Worm (Caenorhabditis elegans) whole organism, L3 larva: ENCODE data around the gene F18E2.15.
A peak's percentile ranks its signal among the peaks of the same experiment; 100 is the strongest.

ENCODE experiments used
- R02D3.7 ChIP-seq: fragments of 150-350 bp; optimal IDR thresholded peaks from 2 replicates; lab custom pipeline; 2014; ENCODE audit warnings: missing biosample characterization, missing genetic modification characterization
- aly-2 ChIP-seq: fragments of 150-350 bp; optimal IDR thresholded peaks from 2 replicates; lab custom pipeline; 2014; ENCODE audit warnings: missing biosample characterization, missing genetic modification characterization
- ceh-16 ChIP-seq: sonication (generic microtip); optimal IDR thresholded peaks from 2 replicates; lab custom pipeline; 2017; ENCODE audit warnings: missing biosample characterization, missing genetic modification characterization
- ceh-28 ChIP-seq: fragments of 150-350 bp; optimal IDR thresholded peaks from 2 replicates; lab custom pipeline; 2014; ENCODE audit warnings: missing biosample characterization, missing genetic modification reagents, missing genetic modification characterization
- ceh-82 ChIP-seq: fragments of 150-350 bp; optimal IDR thresholded peaks from 2 replicates; lab custom pipeline; 2014; ENCODE audit warnings: missing biosample characterization, missing genetic modification characterization
- ceh-9 ChIP-seq: sonication (generic microtip); optimal IDR thresholded peaks from 2 replicates; lab custom pipeline; 2018; ENCODE audit warnings: missing biosample characterization, missing genetic modification characterization
- daf-12 ChIP-seq: fragments of 150-350 bp; optimal IDR thresholded peaks from 2 replicates; lab custom pipeline; 2014; ENCODE audit warnings: missing biosample characterization, missing genetic modification reagents, missing genetic modification characterization
- egl-5 ChIP-seq: fragments of 150-350 bp; optimal IDR thresholded peaks from 2 replicates; lab custom pipeline; 2017; ENCODE audit warnings: missing biosample characterization, missing genetic modification reagents, missing genetic modification characterization, inconsistent platforms
- elt-2 ChIP-seq: sonication (generic microtip); optimal IDR thresholded peaks from 2 replicates; lab custom pipeline; 2016; ENCODE audit warnings: missing genetic modification reagents, mild to moderate bottlenecking, missing genetic modification characterization, missing compliant biosample characterization
- elt-3 ChIP-seq, 3 experiments: fragments of 150-350 bp in 1 of 3; sonication (generic microtip) in 2 of 3; optimal IDR thresholded peaks; 2 replicates in 2 of 3; 4 replicates in 1 of 3; lab custom pipeline; 2014 to 2017; ENCODE audit warnings: missing biosample characterization in 3 of 3, missing genetic modification characterization in 3 of 3
- fkh-10 ChIP-seq: sonication (generic microtip); optimal IDR thresholded peaks from 2 replicates; lab custom pipeline; 2017; ENCODE audit warnings: missing biosample characterization, missing genetic modification reagents, missing genetic modification characterization
- fkh-2 ChIP-seq: fragments of 150-350 bp; optimal IDR thresholded peaks from 2 replicates; lab custom pipeline; 2014; ENCODE audit warnings: missing biosample characterization, missing genetic modification reagents, missing genetic modification characterization
- fos-1 ChIP-seq: fragments of 150-350 bp; optimal IDR thresholded peaks from 2 replicates; lab custom pipeline; 2014; ENCODE audit warnings: missing biosample characterization, missing genetic modification characterization
- hmg-11 ChIP-seq: sonication (generic microtip); optimal IDR thresholded peaks from 2 replicates; lab custom pipeline; 2016; ENCODE audit warnings: missing genetic modification characterization, missing compliant biosample characterization
- jun-1 ChIP-seq: fragments of 150-350 bp; optimal IDR thresholded peaks from 2 replicates; lab custom pipeline; 2014; ENCODE audit warnings: missing biosample characterization, missing genetic modification reagents, missing genetic modification characterization
- lin-15B ChIP-seq: fragments of 150-350 bp; optimal IDR thresholded peaks from 2 replicates; lab custom pipeline; 2014; ENCODE audit warnings: missing biosample characterization, missing genetic modification characterization
- lin-39 ChIP-seq: fragments of 150-350 bp; optimal IDR thresholded peaks from 2 replicates; lab custom pipeline; 2018; ENCODE audit warnings: missing biosample characterization, missing genetic modification reagents, missing genetic modification characterization
- mdl-1 ChIP-seq: fragments of 150-350 bp; optimal IDR thresholded peaks from 2 replicates; lab custom pipeline; 2014; ENCODE audit warnings: missing biosample characterization, missing genetic modification characterization
- mml-1 ChIP-seq: fragments of 150-350 bp; sonication (generic microtip); optimal IDR thresholded peaks from 3 replicates; lab custom pipeline; 2014; ENCODE audit warnings: missing biosample characterization, missing genetic modification characterization
- nfya-1 ChIP-seq: sonication (generic microtip); optimal IDR thresholded peaks from 2 replicates; lab custom pipeline; 2017; ENCODE audit warnings: missing genetic modification characterization, mild to moderate bottlenecking, missing compliant biosample characterization, antibody characterized with exemption, moderate library complexity; ENCODE audit not compliant: insufficient read depth
- nhr-11 ChIP-seq: fragments of 150-350 bp; optimal IDR thresholded peaks from 2 replicates; lab custom pipeline; 2014; ENCODE audit warnings: missing biosample characterization, missing genetic modification characterization
- nhr-12 ChIP-seq: fragments of 150-350 bp; optimal IDR thresholded peaks from 2 replicates; lab custom pipeline; 2014; ENCODE audit warnings: missing biosample characterization, missing genetic modification characterization
- nhr-23 ChIP-seq: fragments of 150-350 bp; optimal IDR thresholded peaks from 2 replicates; lab custom pipeline; 2014; ENCODE audit warnings: missing biosample characterization, missing genetic modification reagents, missing genetic modification characterization
- nhr-237 ChIP-seq: fragments of 150-350 bp; optimal IDR thresholded peaks from 2 replicates; lab custom pipeline; 2014; ENCODE audit warnings: missing biosample characterization, missing genetic modification characterization
- nhr-25 ChIP-seq: sonication (generic microtip); optimal IDR thresholded peaks from 2 replicates; lab custom pipeline; 2017; ENCODE audit warnings: missing biosample characterization, missing genetic modification characterization
- nhr-43 ChIP-seq: sonication (generic microtip); optimal IDR thresholded peaks from 2 replicates; lab custom pipeline; 2016; ENCODE audit warnings: mild to moderate bottlenecking, missing genetic modification characterization, missing compliant biosample characterization; ENCODE audit not compliant: poor library complexity, severe bottlenecking
- nhr-67 ChIP-seq: fragments of 150-350 bp; optimal IDR thresholded peaks from 2 replicates; lab custom pipeline; 2014; ENCODE audit warnings: missing biosample characterization, missing genetic modification characterization
- nhr-76 ChIP-seq: fragments of 150-350 bp; sonication (generic microtip); optimal IDR thresholded peaks from 5 replicates; lab custom pipeline; 2014; ENCODE audit warnings: missing biosample characterization, missing genetic modification characterization
- nhr-77 ChIP-seq: fragments of 150-350 bp; optimal IDR thresholded peaks from 2 replicates; lab custom pipeline; 2014; ENCODE audit warnings: missing biosample characterization, missing genetic modification characterization
- pha-4 ChIP-seq: fragments of 150-350 bp; optimal IDR thresholded peaks from 2 replicates; lab custom pipeline; 2014; ENCODE audit warnings: missing biosample characterization, missing genetic modification reagents, missing genetic modification characterization
- pqm-1 ChIP-seq: fragments of 150-350 bp; optimal IDR thresholded peaks from 2 replicates; lab custom pipeline; 2017; ENCODE audit warnings: missing biosample characterization, missing genetic modification characterization, inconsistent platforms
- skn-1 ChIP-seq: fragments of 150-350 bp; optimal IDR thresholded peaks from 2 replicates; lab custom pipeline; 2014; ENCODE audit warnings: missing biosample characterization, missing genetic modification characterization
- snpc-4 ChIP-seq: fragments of 150-350 bp; optimal IDR thresholded peaks from 2 replicates; lab custom pipeline; 2014; ENCODE audit warnings: missing biosample characterization, missing genetic modification characterization
- unc-39 ChIP-seq: sonication (generic microtip); optimal IDR thresholded peaks from 4 replicates; lab custom pipeline; 2017; ENCODE audit warnings: missing biosample characterization, missing genetic modification characterization
- unc-62 ChIP-seq: fragments of 150-350 bp; sonication (generic microtip); optimal IDR thresholded peaks from 4 replicates; lab custom pipeline; 2014; ENCODE audit warnings: missing biosample characterization, missing genetic modification reagents, missing genetic modification characterization
- zag-1 ChIP-seq: fragments of 150-350 bp; optimal IDR thresholded peaks from 2 replicates; lab custom pipeline; 2014; ENCODE audit warnings: missing biosample characterization, missing genetic modification characterization
- ztf-4 ChIP-seq: fragments of 150-350 bp; optimal IDR thresholded peaks from 2 replicates; lab custom pipeline; 2014; ENCODE audit warnings: missing biosample characterization, missing genetic modification characterization

Gene F18E2.15

ce11 chrV:12744979-12745378 is 15.8 kb downstream of the F18E2.15 start, which contains the start of gene C15C8.7:
TSS of gene C15C8.7 (minus strand) at chrV:12745050.
- TF ChIP-seq ceh-82 (tag; lab: Kevin White, UChicago) (no peak), nhr-12 (tag; lab: Kevin White, UChicago) (no peak), pqm-1 (peak; percentile 42), elt-2 (peak; percentile 92)

ce11 chrV:12743778-12744502 is 16.9 kb downstream of the F18E2.15 start:
- TF ChIP-seq lin-15B (no peak), elt-2 (peak; percentile 28)

ce11 chrV:12741684-12742083 is 19.1 kb downstream of the F18E2.15 start, which contains the start of gene hrg-7:
TSS of gene hrg-7 (plus strand) at chrV:12742041.
- TF ChIP-seq elt-2 (peak; percentile 95), skn-1 (tag; lab: Kevin White, UChicago) (peak; percentile 62), lin-39 (tag; lab: Kevin White, UChicago) (no peak), nhr-11 (tag; lab: Kevin White, UChicago) (no peak), R02D3.7 (tag; lab: Kevin White, UChicago) (no peak), nhr-12 (tag; lab: Kevin White, UChicago) (no peak)

ce11 chrV:12736166-12736753 is 24.6 kb downstream of the F18E2.15 start, which contains the start of gene cky-1:
TSS of gene cky-1 (plus strand) at chrV:12736703.
- TF ChIP-seq pha-4 (tag; lab: Kevin White, UChicago) (peak; percentile 19), daf-12 (tag; lab: Kevin White, UChicago) (no peak)

ce11 chrV:12733465-12734248 is 27.2 kb downstream of the F18E2.15 start, which contains the start of the genes dhs-21 and xbx-9:
TSS of gene dhs-21 (minus strand) at chrV:12733645.
TSS of gene xbx-9 (plus strand) at chrV:12734198.
- TF ChIP-seq elt-3 (tag; optimal IDR thresholded peaks at IDR 0.05; lab: Kevin White, UChicago) (peak in 1 of 3 experiments; percentile 26), fkh-10 (no peak), aly-2 (tag; lab: Kevin White, UChicago) (no peak), ceh-28 (no peak), nhr-67 (no peak), nhr-12 (tag; lab: Kevin White, UChicago) (no peak), nhr-43 (tag; lab: Kevin White, UChicago) (no peak), skn-1 (tag; lab: Kevin White, UChicago) (no peak), egl-5 (tag; lab: Kevin White, UChicago) (no peak), daf-12 (tag; lab: Kevin White, UChicago) (no peak), nhr-76 (tag; lab: Kevin White, UChicago) (no peak), snpc-4 (tag; lab: Kevin White, UChicago) (no peak), ceh-9 (tag; lab: Kevin White, UChicago) (no peak), pqm-1 (peak; percentile 86), pha-4 (tag; lab: Kevin White, UChicago) (peak; percentile 12), lin-39 (tag; lab: Kevin White, UChicago) (no peak), lin-15B (no peak), hmg-11 (tag; lab: Kevin White, UChicago) (no peak), ceh-16 (tag; lab: Kevin White, UChicago) (no peak), fos-1 (tag; lab: Kevin White, UChicago) (no peak), nhr-237 (no peak), nhr-25 (tag; lab: Kevin White, UChicago) (no peak), nfya-1 (tag; lab: Kevin White, UChicago) (no peak), unc-39 (tag; lab: Kevin White, UChicago) (no peak), unc-62 (GFP tag; lab: Kevin White, UChicago) (no peak), mdl-1 (no peak), nhr-23 (no peak), R02D3.7 (tag; lab: Kevin White, UChicago) (no peak), zag-1 (no peak), jun-1 (tag; lab: Kevin White, UChicago) (peak; percentile 54), elt-2 (peak; percentile 79), ztf-4 (no peak), nhr-77 (tag; lab: Kevin White, UChicago) (no peak), nhr-11 (tag; lab: Kevin White, UChicago) (no peak), mml-1 (tag; lab: Kevin White, UChicago) (no peak), fkh-2 (tag; lab: Kevin White, UChicago) (no peak)
